Fruit fly (Drosophila melanogaster) whole organism, embryonic: ENCODE measurements around the gene Efr.

Source experiments
- Adf1 ChIP-seq: fragments of 200-800 bp; sonication (Bioruptor generic); IDR thresholded peaks from 2 replicates; pipeline ENCODE4 v1.3.6; 2022; ENCODE audit warnings: missing biosample characterization, missing genetic modification characterization
- CG11247 ChIP-seq: fragments of 200-800 bp; sonication (Bioruptor generic); IDR thresholded peaks from 2 replicates; pipeline ENCODE4 v1.3.6; 2022; ENCODE audit warnings: missing biosample characterization, missing genetic modification characterization
- CG11456 ChIP-seq: fragments of 200-800 bp; sonication (Bioruptor generic); IDR thresholded peaks from 3 replicates; pipeline ENCODE4 v1.3.6; 2022; ENCODE audit warnings: missing biosample characterization, missing genetic modification characterization
- CG12299 ChIP-seq: fragments of 200-800 bp; sonication (Bioruptor generic); optimal IDR thresholded peaks from 2 replicates; lab custom pipeline; 2018; ENCODE audit warnings: missing biosample characterization, mild to moderate bottlenecking, missing genetic modification characterization
- CG12391 ChIP-seq: fragments of 200-800 bp; sonication (Bioruptor generic); optimal IDR thresholded peaks from 3 replicates; lab custom pipeline; 2018; ENCODE audit warnings: missing biosample characterization, mild to moderate bottlenecking, missing genetic modification characterization, moderate library complexity
- CG13775 ChIP-seq: fragments of 200-800 bp; sonication (Bioruptor generic); optimal IDR thresholded peaks from 3 replicates; lab custom pipeline; 2017; ENCODE audit warnings: missing biosample characterization, mild to moderate bottlenecking, missing genetic modification characterization
- CG15269 ChIP-seq: fragments of 200-800 bp; sonication (Bioruptor generic); optimal IDR thresholded peaks from 2 replicates; lab custom pipeline; 2018; ENCODE audit warnings: missing biosample characterization, mild to moderate bottlenecking, missing genetic modification characterization, moderate library complexity
- CG1602 ChIP-seq: fragments of 200-800 bp; sonication (Bioruptor generic); optimal IDR thresholded peaks from 3 replicates; lab custom pipeline; 2016; ENCODE audit warnings: missing biosample characterization, missing genetic modification characterization
- CG16863 ChIP-seq: fragments of 200-800 bp; sonication (Bioruptor generic); optimal IDR thresholded peaks from 3 replicates; lab custom pipeline; 2016; ENCODE audit warnings: missing biosample characterization, missing genetic modification characterization
- CG17361 ChIP-seq: fragments of 200-800 bp; sonication (Bioruptor generic); IDR thresholded peaks from 3 replicates; pipeline ENCODE4 v1.3.6; 2022; ENCODE audit warnings: missing biosample characterization, missing genetic modification characterization
- CG18619 ChIP-seq: fragments of 200-800 bp; sonication (Bioruptor generic); optimal IDR thresholded peaks from 3 replicates; lab custom pipeline; 2017; ENCODE audit warnings: missing biosample characterization, mild to moderate bottlenecking, missing genetic modification characterization
- CG2129 ChIP-seq: fragments of 200-800 bp; sonication (Bioruptor generic); IDR thresholded peaks from 2 replicates; pipeline ENCODE4 v1.3.6; 2022; ENCODE audit warnings: missing biosample characterization, missing genetic modification characterization; ENCODE audit not compliant: partially characterized antibody
- CG30403 ChIP-seq: fragments of 200-800 bp; sonication (Bioruptor generic); optimal IDR thresholded peaks from 3 replicates; lab custom pipeline; 2016; ENCODE audit warnings: missing biosample characterization, missing genetic modification characterization
- CG3847 ChIP-seq: fragments of 200-800 bp; sonication (Bioruptor generic); IDR thresholded peaks from 2 replicates; pipeline ENCODE4 v1.3.6; 2022; ENCODE audit warnings: missing biosample characterization, missing genetic modification characterization
- CG4424 ChIP-seq: fragments of 200-800 bp; sonication (Bioruptor generic); optimal IDR thresholded peaks from 3 replicates; lab custom pipeline; 2016; ENCODE audit warnings: missing biosample characterization, missing genetic modification characterization
- CG6175 ChIP-seq: fragments of 200-800 bp; sonication (Bioruptor generic); IDR thresholded peaks from 3 replicates; pipeline ENCODE4 v1.3.6; 2022; ENCODE audit warnings: missing biosample characterization, missing genetic modification characterization
- CG6689 ChIP-seq: fragments of 200-800 bp; sonication (Bioruptor generic); IDR thresholded peaks from 2 replicates; pipeline ENCODE4 v1.3.6; 2022; ENCODE audit warnings: missing biosample characterization, missing genetic modification characterization
- CG8388 ChIP-seq: fragments of 200-800 bp; sonication (Bioruptor generic); optimal IDR thresholded peaks from 2 replicates; lab custom pipeline; 2019; ENCODE audit warnings: missing biosample characterization, mild to moderate bottlenecking, missing genetic modification characterization, moderate library complexity
- CG9609 ChIP-seq: fragments of 200-800 bp; sonication (Bioruptor generic); optimal IDR thresholded peaks from 3 replicates; lab custom pipeline; 2016; ENCODE audit warnings: missing biosample characterization, missing genetic modification characterization
- Chrac-16 ChIP-seq: fragments of 200-800 bp; sonication (Bioruptor generic); optimal IDR thresholded peaks from 3 replicates; lab custom pipeline; 2016; ENCODE audit warnings: missing biosample characterization, missing genetic modification characterization
- Dip2 ChIP-seq: fragments of 200-800 bp; sonication (Bioruptor generic); IDR thresholded peaks from 2 replicates; pipeline ENCODE4 v1.3.6; 2022; ENCODE audit warnings: missing biosample characterization, missing genetic modification characterization
- E2f1 ChIP-seq: fragments of 200-800 bp; sonication (Bioruptor generic); IDR thresholded peaks from 2 replicates; pipeline ENCODE4 v1.3.6; 2022; ENCODE audit warnings: missing biosample characterization, missing genetic modification characterization
- HmgZ ChIP-seq: fragments of 200-800 bp; sonication (Bioruptor generic); optimal IDR thresholded peaks from 2 replicates; lab custom pipeline; 2018; ENCODE audit warnings: missing biosample characterization, mild to moderate bottlenecking, missing genetic modification characterization
- Mrtf ChIP-seq: fragments of 200-800 bp; sonication (Bioruptor generic); IDR thresholded peaks from 3 replicates; pipeline ENCODE4 v1.3.6; 2022; ENCODE audit warnings: missing biosample characterization, missing genetic modification characterization
- NC2β ChIP-seq: fragments of 200-800 bp; sonication (Bioruptor generic); optimal IDR thresholded peaks from 2 replicates; lab custom pipeline; 2016; ENCODE audit warnings: missing biosample characterization, missing genetic modification characterization
- NFAT ChIP-seq: fragments of 200-800 bp; sonication (Bioruptor generic); IDR thresholded peaks from 2 replicates; pipeline ENCODE4 v1.3.6; 2022; ENCODE audit warnings: missing biosample characterization, missing genetic modification characterization
- Optix ChIP-seq: fragments of 200-800 bp; sonication (Bioruptor generic); IDR thresholded peaks from 3 replicates; pipeline ENCODE4 v1.3.6; 2022; ENCODE audit warnings: missing biosample characterization, missing genetic modification characterization
- Rx ChIP-seq: fragments of 200-800 bp; sonication (Bioruptor generic); IDR thresholded peaks from 2 replicates; pipeline ENCODE4 v1.3.6; 2022; ENCODE audit warnings: missing biosample characterization, missing genetic modification characterization
- Usf ChIP-seq: fragments of 200-800 bp; sonication (Bioruptor generic); optimal IDR thresholded peaks from 2 replicates; lab custom pipeline; 2017; ENCODE audit warnings: missing genotype, missing biosample characterization, missing genetic modification characterization
- amos ChIP-seq: fragments of 200-800 bp; sonication (Bioruptor generic); IDR thresholded peaks from 2 replicates; pipeline ENCODE4 v1.3.6; 2022; ENCODE audit warnings: missing biosample characterization, missing genetic modification characterization; ENCODE audit not compliant: partially characterized antibody
- az2 ChIP-seq: fragments of 200-800 bp; sonication (Bioruptor generic); optimal IDR thresholded peaks from 3 replicates; lab custom pipeline; 2016; ENCODE audit warnings: missing biosample characterization, missing genetic modification characterization
- cato ChIP-seq: fragments of 200-800 bp; sonication (Bioruptor generic); optimal IDR thresholded peaks from 2 replicates; lab custom pipeline; 2016; ENCODE audit warnings: missing biosample characterization, missing genetic modification characterization, borderline replicate concordance
- caup ChIP-seq: fragments of 200-800 bp; sonication (Bioruptor generic); optimal IDR thresholded peaks from 3 replicates; lab custom pipeline; 2017; ENCODE audit warnings: missing biosample characterization, mild to moderate bottlenecking, missing genetic modification characterization, moderate library complexity; ENCODE audit not compliant: severe bottlenecking
- cg ChIP-seq: fragments of 200-800 bp; sonication (Bioruptor generic); optimal IDR thresholded peaks from 3 replicates; lab custom pipeline; 2019; ENCODE audit warnings: missing biosample characterization, mild to moderate bottlenecking, missing genetic modification characterization, moderate library complexity
- crol ChIP-seq: fragments of 200-800 bp; sonication (Bioruptor generic); IDR thresholded peaks from 2 replicates; pipeline ENCODE4 v1.3.6; 2022; ENCODE audit warnings: missing biosample characterization, missing genetic modification characterization
- cwo ChIP-seq: fragments of 200-800 bp; sonication (Bioruptor generic); optimal IDR thresholded peaks from 3 replicates; lab custom pipeline; 2017; ENCODE audit warnings: missing biosample characterization, missing genetic modification characterization, mild to moderate bottlenecking, moderate library complexity, missing genetic modification reagents
- danr ChIP-seq: fragments of 200-800 bp; sonication (Bioruptor generic); IDR thresholded peaks from 2 replicates; pipeline ENCODE4 v1.3.6; 2022; ENCODE audit warnings: missing biosample characterization, missing genetic modification characterization
- dimm ChIP-seq: fragments of 200-800 bp; sonication (Bioruptor generic); IDR thresholded peaks from 2 replicates; pipeline ENCODE4 v1.3.6; 2022; ENCODE audit warnings: missing biosample characterization, missing genetic modification characterization
- eyg ChIP-seq: fragments of 200-800 bp; sonication (Bioruptor generic); optimal IDR thresholded peaks from 3 replicates; lab custom pipeline; 2016; ENCODE audit warnings: missing biosample characterization, missing genetic modification characterization
- fd96Cb ChIP-seq: fragments of 200-800 bp; sonication (Bioruptor generic); optimal IDR thresholded peaks from 2 replicates; lab custom pipeline; 2018; ENCODE audit warnings: missing biosample characterization, mild to moderate bottlenecking, missing genetic modification characterization, moderate library complexity
- h ChIP-seq: fragments of >200 bp; optimal IDR thresholded peaks from 2 replicates; lab custom pipeline; 2017
- hkb ChIP-seq, 2 experiments: fragments of 200-800 bp in 1 of 2; fragments of >200 bp in 1 of 2; sonication (Bioruptor generic) in 1 of 2; IDR thresholded peaks in 1 of 2; optimal IDR thresholded peaks in 1 of 2; 2 replicates each; pipeline versions ENCODE4 v1.3.6 to Lab custom; 2017 to 2022; ENCODE audit warnings: missing biosample characterization in 1 of 2, missing genetic modification characterization in 1 of 2
- klu ChIP-seq: fragments of 200-800 bp; sonication (Bioruptor generic); IDR thresholded peaks from 2 replicates; pipeline ENCODE4 v1.3.6; 2022; ENCODE audit warnings: missing biosample characterization, missing genetic modification characterization
- lbe ChIP-seq: fragments of 200-800 bp; sonication (Bioruptor generic); optimal IDR thresholded peaks from 2 replicates; lab custom pipeline; 2016; ENCODE audit warnings: missing biosample characterization, mild to moderate bottlenecking, missing genetic modification characterization
- org-1 ChIP-seq: fragments of 200-800 bp; sonication (Bioruptor generic); optimal IDR thresholded peaks from 2 replicates; lab custom pipeline; 2017; ENCODE audit warnings: missing biosample characterization, missing genetic modification characterization
- pb ChIP-seq: fragments of 200-800 bp; sonication (Bioruptor generic); optimal IDR thresholded peaks from 3 replicates; lab custom pipeline; 2016; ENCODE audit warnings: missing biosample characterization, missing genetic modification characterization
- pita ChIP-seq: fragments of 200-800 bp; sonication (Bioruptor generic); optimal IDR thresholded peaks from 2 replicates; lab custom pipeline; 2017; ENCODE audit warnings: missing biosample characterization, mild to moderate bottlenecking, missing genetic modification characterization
- scrt ChIP-seq: fragments of 200-800 bp; sonication (Bioruptor generic); optimal IDR thresholded peaks from 2 replicates; lab custom pipeline; 2018; ENCODE audit warnings: missing biosample characterization, mild to moderate bottlenecking, missing genetic modification characterization, moderate library complexity
- seq ChIP-seq: fragments of 200-800 bp; sonication (Bioruptor generic); IDR thresholded peaks from 2 replicates; pipeline ENCODE4 v1.3.6; 2022; ENCODE audit warnings: missing biosample characterization, missing genetic modification characterization
- sqz ChIP-seq: fragments of 200-800 bp; sonication (Bioruptor generic); optimal IDR thresholded peaks from 3 replicates; lab custom pipeline; 2018; ENCODE audit warnings: missing biosample characterization, mild to moderate bottlenecking, missing genetic modification characterization
- zen ChIP-seq: fragments of 200-800 bp; sonication (Bioruptor generic); optimal IDR thresholded peaks from 3 replicates; lab custom pipeline; 2018; ENCODE audit warnings: missing biosample characterization, mild to moderate bottlenecking, missing genetic modification characterization, moderate library complexity

The Efr gene

dm6 chrX:6265456-6265877 is 45.7 kb downstream of the Efr start (continued):
- peak; percentile 85 for TF ChIP-seq scrt (GFP tag; lab: Kevin White, UChicago)
- TF ChIP-seq Usf (GFP tag; lab: Kevin White, UChicago), result peak; percentile 83
- peak; percentile 73 for TF ChIP-seq CG6175
- peak; percentile 95 for TF ChIP-seq CG1602 (GFP tag; lab: Kevin White, UChicago)
- TF ChIP-seq Chrac-16 (GFP tag; lab: Kevin White, UChicago), result peak; percentile 94
- peak; percentile 98 for TF ChIP-seq az2 (GFP tag; lab: Kevin White, UChicago)
- TF ChIP-seq Rx (GFP tag; lab: Robert Waterston, UW), result peak; percentile 91
- peak; percentile 91 for TF ChIP-seq dimm
- peak; percentile 97 for TF ChIP-seq org-1
- peak; percentile 93 for TF ChIP-seq danr
- TF ChIP-seq seq (GFP tag; lab: Robert Waterston, UW), result peak; percentile 97
- TF ChIP-seq CG8388 (GFP tag; lab: Kevin White, UChicago), result peak; percentile 96
- TF ChIP-seq HmgZ (tag; lab: Kevin White, UChicago), result peak; percentile 96
- TF ChIP-seq cg, result no peak
- peak; percentile 95 for TF ChIP-seq CG9609
- TF ChIP-seq NFAT (GFP tag; lab: Robert Waterston, UW), result peak; percentile 86
- TF ChIP-seq CG17361, result peak; percentile 99
- TF ChIP-seq crol (GFP tag; lab: Robert Waterston, UW), result peak; percentile 45; the same call in 1 of the 2 replicates
- TF ChIP-seq Mrtf, result peak; percentile 93
- TF ChIP-seq CG13775 (GFP tag; lab: Kevin White, UChicago), result peak; percentile 94
- TF ChIP-seq pb, result peak; percentile 91
- peak; percentile 97 for TF ChIP-seq CG16863
- peak; percentile 94 for TF ChIP-seq sqz (GFP tag; lab: Kevin White, UChicago)
- peak; percentile 97 for TF ChIP-seq fd96Cb
- TF ChIP-seq CG2129, result no peak
- peak; percentile 97 for TF ChIP-seq CG6689 (GFP tag; lab: Robert Waterston, UW)
- TF ChIP-seq eyg, result peak; percentile 86
- TF ChIP-seq caup (GFP tag; lab: Kevin White, UChicago), result peak; percentile 92
- no peak for TF ChIP-seq pita (GFP tag; lab: Kevin White, UChicago)
- TF ChIP-seq CG15269 (tag; lab: Kevin White, UChicago), result peak; percentile 98
- peak; percentile 65 for TF ChIP-seq Dip2 (GFP tag; lab: Robert Waterston, UW)
- peak; percentile 91 for TF ChIP-seq CG3847 (GFP tag; lab: Robert Waterston, UW)
- TF ChIP-seq h (lab: Kevin White, UChicago), result no peak
- peak; percentile 88 for TF ChIP-seq CG11456 (GFP tag; lab: Robert Waterston, UW)
- peak; percentile 86 for TF ChIP-seq zen (tag; lab: Kevin White, UChicago)
- TF ChIP-seq klu, result peak; percentile 84
- TF ChIP-seq cato, result peak; percentile 95
- TF ChIP-seq CG30403 (GFP tag; lab: Kevin White, UChicago), result peak; percentile 98
- peak; percentile 88 for TF ChIP-seq CG12299 (tag; lab: Kevin White, UChicago)
- peak; percentile 93 for TF ChIP-seq cwo
- peak; percentile 96 for TF ChIP-seq CG4424 (GFP tag; lab: Kevin White, UChicago)
- TF ChIP-seq CG18619 (GFP tag; lab: Kevin White, UChicago), result peak; percentile 95
- TF ChIP-seq Adf1 (GFP tag; lab: Robert Waterston, UW), result peak; percentile 59
- TF ChIP-seq lbe (GFP tag; lab: Kevin White, UChicago), result peak; percentile 69
- peak; percentile 93 for TF ChIP-seq E2f1 (GFP tag; lab: Robert Waterston, UW)
- no peak for TF ChIP-seq hkb (optimal IDR thresholded peaks at IDR 0.05; lab: Kevin White, UChicago)
- peak; percentile 97 for TF ChIP-seq hkb (GFP tag; IDR thresholded peaks at IDR 0.05; lab: Robert Waterston, UW)
- TF ChIP-seq amos, result no peak
- peak; percentile 96 for TF ChIP-seq NC2β (GFP tag; lab: Kevin White, UChicago)
- peak; percentile 82 for TF ChIP-seq CG11247 (GFP tag; lab: Robert Waterston, UW)
- peak; percentile 96 for TF ChIP-seq CG12391 (tag; lab: Kevin White, UChicago)
- TF ChIP-seq Optix (GFP tag; lab: Robert Waterston, UW), result peak; percentile 96
